Fruit fly (Drosophila melanogaster) whole organism, adult: ENCODE results near the gene PolI.

Experiments
- CG11617 ChIP-seq: fragments of 200-800 bp; sonication (Bioruptor generic); optimal IDR thresholded peaks from 2 replicates; lab custom pipeline; 2017; ENCODE audit warnings: mild to moderate bottlenecking, missing biosample characterization, missing genetic modification reagents, missing genetic modification characterization
- CG12768 ChIP-seq: fragments of 200-800 bp; sonication (Bioruptor generic); optimal IDR thresholded peaks from 2 replicates; lab custom pipeline; 2017; ENCODE audit warnings: missing biosample characterization, missing genetic modification characterization, mild to moderate bottlenecking, moderate library complexity, missing genetic modification reagents
- CG14711 ChIP-seq: fragments of 200-800 bp; sonication (Bioruptor generic); optimal IDR thresholded peaks from 2 replicates; lab custom pipeline; 2018; ENCODE audit warnings: missing biosample characterization, mild to moderate bottlenecking, missing genetic modification characterization, moderate library complexity
- CG1620 ChIP-seq: fragments of 200-800 bp; sonication (Bioruptor generic); optimal IDR thresholded peaks from 2 replicates; lab custom pipeline; 2016; ENCODE audit warnings: missing biosample characterization, missing genetic modification characterization
- CG33017 ChIP-seq: fragments of 200-800 bp; sonication (Bioruptor generic); optimal IDR thresholded peaks from 2 replicates; lab custom pipeline; 2018; ENCODE audit warnings: missing biosample characterization, mild to moderate bottlenecking, missing genetic modification characterization, moderate library complexity
- CG5204 ChIP-seq: fragments of 200-800 bp; sonication (Bioruptor generic); optimal IDR thresholded peaks from 2 replicates; lab custom pipeline; 2016; ENCODE audit warnings: missing biosample characterization, missing genetic modification characterization
- CG7045 ChIP-seq: fragments of 200-800 bp; sonication (Bioruptor generic); optimal IDR thresholded peaks from 2 replicates; lab custom pipeline; 2017; ENCODE audit warnings: missing biosample characterization, mild to moderate bottlenecking, missing genetic modification characterization
- CG7101 ChIP-seq: fragments of 200-800 bp; sonication (Bioruptor generic); optimal IDR thresholded peaks from 2 replicates; lab custom pipeline; 2018; ENCODE audit warnings: missing biosample characterization, mild to moderate bottlenecking, missing genetic modification characterization, moderate library complexity
- Clk ChIP-seq: fragments of 200-800 bp; sonication (Bioruptor generic); optimal IDR thresholded peaks from 2 replicates; lab custom pipeline; 2017; ENCODE audit warnings: missing biosample characterization, missing genetic modification characterization
- Crg-1 ChIP-seq: fragments of 200-800 bp; sonication (Bioruptor generic); optimal IDR thresholded peaks from 2 replicates; lab custom pipeline; 2016; ENCODE audit warnings: missing biosample characterization, missing genetic modification characterization
- Hr96 ChIP-seq: fragments of 200-800 bp; sonication (Bioruptor generic); optimal IDR thresholded peaks from 2 replicates; lab custom pipeline; 2016; ENCODE audit warnings: missing biosample characterization, missing genetic modification characterization
- Mnt ChIP-seq: fragments of 200-800 bp; sonication (Bioruptor generic); optimal IDR thresholded peaks from 2 replicates; lab custom pipeline; 2016; ENCODE audit warnings: missing biosample characterization, mild to moderate bottlenecking, missing genetic modification characterization
- bab1 ChIP-seq: fragments of 200-800 bp; sonication (Bioruptor generic); optimal IDR thresholded peaks from 3 replicates; lab custom pipeline; 2019; ENCODE audit warnings: missing biosample characterization, mild to moderate bottlenecking, missing genetic modification characterization, moderate library complexity
- cic ChIP-seq: fragments of 200-800 bp; sonication (Bioruptor generic); optimal IDR thresholded peaks from 2 replicates; lab custom pipeline; 2017; ENCODE audit warnings: missing biosample characterization, mild to moderate bottlenecking, missing genetic modification characterization, moderate library complexity
- cnc ChIP-seq, 2 experiments: fragments of >200 bp; optimal IDR thresholded peaks; 2 replicates each; lab custom pipeline; 2017
- kay ChIP-seq: fragments of 200-800 bp; sonication (Bioruptor generic); peaks from one replicate; lab custom pipeline; 2016; ENCODE audit warnings: missing biosample characterization, missing genetic modification characterization, borderline replicate concordance
- ovo ChIP-seq: fragments of 200-800 bp; sonication (Bioruptor generic); optimal IDR thresholded peaks from 2 replicates; lab custom pipeline; 2016; ENCODE audit warnings: missing biosample characterization, missing genetic modification characterization
- pad ChIP-seq: fragments of 200-800 bp; sonication (Bioruptor generic); optimal IDR thresholded peaks from 3 replicates; lab custom pipeline; 2017; ENCODE audit warnings: missing biosample characterization, missing genetic modification characterization, mild to moderate bottlenecking, moderate library complexity, missing genetic modification reagents
- tj ChIP-seq: fragments of 200-800 bp; sonication (Bioruptor generic); optimal IDR thresholded peaks from 3 replicates; lab custom pipeline; 2017; ENCODE audit warnings: missing biosample characterization, mild to moderate bottlenecking, missing genetic modification characterization, moderate library complexity
- toe ChIP-seq: fragments of 200-800 bp; sonication (Bioruptor generic); optimal IDR thresholded peaks from 2 replicates; lab custom pipeline; 2016; ENCODE audit warnings: missing biosample characterization, missing genetic modification characterization

PolI gene

dm6 chr3R:8248138-8248537 is 14.8 kb downstream of the PolI start, which contains the start of gene CG15864:
Gene CG15864, plus strand, starts transcription at chr3R:8248438.
- no peak for TF ChIP-seq Hr96 (GFP tag; lab: Kevin White, UChicago)
- TF ChIP-seq kay (GFP tag; lab: Kevin White, UChicago), result no peak
- TF ChIP-seq pad, result no peak
- no peak for TF ChIP-seq Mnt (GFP tag; lab: Kevin White, UChicago)
- no peak for TF ChIP-seq ovo (GFP tag; lab: Kevin White, UChicago)

- TF ChIP-seq CG7101 (tag; lab: Kevin White, UChicago) (no peak), CG11617 (no peak), CG12768 (GFP tag; lab: Kevin White, UChicago) (no peak), CG5204 (no peak), CG14711 (tag; lab: Kevin White, UChicago) (no peak), bab1 (no peak), Hr96 (GFP tag; lab: Kevin White, UChicago) (no peak), toe (GFP tag; lab: Kevin White, UChicago) (no peak), ovo (GFP tag; lab: Kevin White, UChicago) (no peak), CG7045 (no peak), cic (GFP tag; lab: Kevin White, UChicago) (no peak), Crg-1 (GFP tag; lab: Kevin White, UChicago) (no peak), kay (GFP tag; lab: Kevin White, UChicago) (no peak), pad (no peak), CG1620 (GFP tag; lab: Kevin White, UChicago) (no peak), cnc (optimal IDR thresholded peaks at IDR 0.05; lab: Kevin White, UChicago) (no peak), tj (GFP tag; lab: Kevin White, UChicago) (no peak), Mnt (GFP tag; lab: Kevin White, UChicago) (no peak), Clk (no peak), CG33017 (tag; lab: Kevin White, UChicago) (no peak)
Observed at dm6 chr3R:8250166-8250733, 16.9 kb downstream of the PolI start, which contains the start of gene mtg. Gene mtg, plus strand, starts transcription at chr3R:8250497.

- TF ChIP-seq Mnt (GFP tag; lab: Kevin White, UChicago), result no peak
- TF ChIP-seq CG12768 (GFP tag; lab: Kevin White, UChicago), result no peak
- TF ChIP-seq CG7045, result no peak
- TF ChIP-seq bab1, result no peak
- no peak for TF ChIP-seq cic (GFP tag; lab: Kevin White, UChicago)
- no peak for TF ChIP-seq cnc (optimal IDR thresholded peaks at IDR 0.05; lab: Kevin White, UChicago)
- TF ChIP-seq toe (GFP tag; lab: Kevin White, UChicago), result no peak
- no peak for TF ChIP-seq CG1620 (GFP tag; lab: Kevin White, UChicago)
Observed at dm6 chr3R:8251532-8251931, 18.2 kb downstream of the PolI start.

dm6 chr3R:8254347-8254746 is 21.0 kb downstream of the PolI start:
- TF ChIP-seq Crg-1 (GFP tag; lab: Kevin White, UChicago) (no peak), CG7101 (tag; lab: Kevin White, UChicago) (no peak), kay (GFP tag; lab: Kevin White, UChicago) (no peak), CG33017 (tag; lab: Kevin White, UChicago) (no peak), toe (GFP tag; lab: Kevin White, UChicago) (no peak), tj (GFP tag; lab: Kevin White, UChicago) (no peak), CG5204 (no peak), CG1620 (GFP tag; lab: Kevin White, UChicago) (no peak), CG12768 (GFP tag; lab: Kevin White, UChicago) (no peak), CG7045 (no peak), Hr96 (GFP tag; lab: Kevin White, UChicago) (no peak), cic (GFP tag; lab: Kevin White, UChicago) (no peak), Mnt (GFP tag; lab: Kevin White, UChicago) (no peak)

- TF ChIP-seq CG33017 (tag; lab: Kevin White, UChicago), result no peak
- no peak for TF ChIP-seq tj (GFP tag; lab: Kevin White, UChicago)
- TF ChIP-seq kay (GFP tag; lab: Kevin White, UChicago), result no peak
- no peak for TF ChIP-seq Mnt (GFP tag; lab: Kevin White, UChicago)
- TF ChIP-seq pad, result no peak
- no peak for TF ChIP-seq cnc (optimal IDR thresholded peaks at IDR 0.05; lab: Kevin White, UChicago)
- TF ChIP-seq bab1, result no peak
- no peak for TF ChIP-seq CG14711 (tag; lab: Kevin White, UChicago)
- no peak for TF ChIP-seq ovo (GFP tag; lab: Kevin White, UChicago)
- no peak for TF ChIP-seq CG7101 (tag; lab: Kevin White, UChicago)
- TF ChIP-seq Crg-1 (GFP tag; lab: Kevin White, UChicago), result no peak
- no peak for TF ChIP-seq CG11617
- no peak for TF ChIP-seq CG7045
- TF ChIP-seq Hr96 (GFP tag; lab: Kevin White, UChicago), result no peak
- TF ChIP-seq cic (GFP tag; lab: Kevin White, UChicago), result no peak
- TF ChIP-seq CG5204, result no peak
- no peak for TF ChIP-seq toe (GFP tag; lab: Kevin White, UChicago)
Observed at dm6 chr3R:8256040-8256439, 22.7 kb downstream of the PolI start.

dm6 chr3R:8261634-8262033 is 28.3 kb downstream of the PolI start:
- TF ChIP-seq Hr96 (GFP tag; lab: Kevin White, UChicago), result no peak
- TF ChIP-seq CG1620 (GFP tag; lab: Kevin White, UChicago), result no peak
- TF ChIP-seq cic (GFP tag; lab: Kevin White, UChicago), result no peak
- TF ChIP-seq ovo (GFP tag; lab: Kevin White, UChicago), result peak; percentile 8
- TF ChIP-seq toe (GFP tag; lab: Kevin White, UChicago), result no peak
- TF ChIP-seq Mnt (GFP tag; lab: Kevin White, UChicago), result no peak
- peak; percentile 4 for TF ChIP-seq CG33017 (tag; lab: Kevin White, UChicago)
- TF ChIP-seq Clk, result no peak
- no peak for TF ChIP-seq CG11617
- TF ChIP-seq CG12768 (GFP tag; lab: Kevin White, UChicago), result no peak
- TF ChIP-seq CG5204, result no peak
- TF ChIP-seq bab1, result no peak
- no peak for TF ChIP-seq CG14711 (tag; lab: Kevin White, UChicago)
- TF ChIP-seq CG7101 (tag; lab: Kevin White, UChicago), result no peak
- no peak for TF ChIP-seq cnc (optimal IDR thresholded peaks at IDR 0.05; lab: Kevin White, UChicago)
- TF ChIP-seq pad, result no peak
- no peak for TF ChIP-seq tj (GFP tag; lab: Kevin White, UChicago)
- TF ChIP-seq kay (GFP tag; lab: Kevin White, UChicago), result peak; percentile 92
- TF ChIP-seq CG7045, result no peak
- TF ChIP-seq Crg-1 (GFP tag; lab: Kevin White, UChicago), result no peak
